Worm (Caenorhabditis elegans) whole organism, late embryonic: ENCODE results near the gene hot-6.

Source experiments
- C08G9.2 ChIP-seq: sonication (generic microtip); optimal IDR thresholded peaks from 2 replicates; lab custom pipeline; 2016; ENCODE audit warnings: mild to moderate bottlenecking, missing genetic modification characterization, moderate library complexity, missing compliant biosample characterization
- C38D4.7 ChIP-seq: fragments of 200-800 bp; sonication (Bioruptor generic); optimal IDR thresholded peaks from 2 replicates; lab custom pipeline; 2018; ENCODE audit warnings: mild to moderate bottlenecking, missing genetic modification characterization, moderate library complexity, missing compliant biosample characterization
- F13H6.1 ChIP-seq: sonication (generic microtip); optimal IDR thresholded peaks from 2 replicates; lab custom pipeline; 2016; ENCODE audit warnings: missing genetic modification characterization, missing compliant biosample characterization
- T23F11.4 ChIP-seq: fragments of 200-800 bp; sonication (Bioruptor generic); optimal IDR thresholded peaks from 2 replicates; lab custom pipeline; 2018; ENCODE audit warnings: mild to moderate bottlenecking, missing genetic modification characterization, missing compliant biosample characterization
- ahr-1 ChIP-seq: sonication (generic microtip); optimal IDR thresholded peaks from 2 replicates; lab custom pipeline; 2016; ENCODE audit warnings: missing genetic modification characterization, missing compliant biosample characterization
- ama-1 ChIP-seq: fragments of 150-350 bp; optimal IDR thresholded peaks from 2 replicates; lab custom pipeline; 2014
- ceh-14 ChIP-seq: sonication (generic microtip); optimal IDR thresholded peaks from 2 replicates; lab custom pipeline; 2016; ENCODE audit warnings: missing genotype, missing genetic modification characterization, missing compliant biosample characterization
- ceh-2 ChIP-seq: sonication (generic microtip); optimal IDR thresholded peaks from 2 replicates; lab custom pipeline; 2016; ENCODE audit warnings: missing genotype, missing genetic modification characterization, missing compliant biosample characterization
- ceh-30 ChIP-seq: fragments of 150-350 bp; optimal IDR thresholded peaks from 2 replicates; lab custom pipeline; 2014; ENCODE audit warnings: missing biosample characterization, missing genetic modification characterization
- ceh-31 ChIP-seq: sonication (generic microtip); optimal IDR thresholded peaks from 2 replicates; lab custom pipeline; 2016; ENCODE audit warnings: missing genetic modification characterization, missing compliant biosample characterization
- ceh-34 ChIP-seq: sonication (generic microtip); optimal IDR thresholded peaks from 2 replicates; lab custom pipeline; 2016; ENCODE audit warnings: mild to moderate bottlenecking, missing genetic modification characterization, missing compliant biosample characterization
- ceh-6 ChIP-seq: fragments of 200-800 bp; sonication (Bioruptor generic); optimal IDR thresholded peaks from 2 replicates; lab custom pipeline; 2018; ENCODE audit warnings: mild to moderate bottlenecking, missing genetic modification characterization, missing compliant biosample characterization
- dmd-4 ChIP-seq: sonication (generic microtip); optimal IDR thresholded peaks from 2 replicates; lab custom pipeline; 2016; ENCODE audit warnings: borderline replicate concordance, missing genetic modification characterization, missing compliant biosample characterization
- ets-4 ChIP-seq: sonication (generic microtip); optimal IDR thresholded peaks from 2 replicates; lab custom pipeline; 2016; ENCODE audit warnings: missing genetic modification characterization, missing compliant biosample characterization
- eyg-1 ChIP-seq: sonication (generic microtip); optimal IDR thresholded peaks from 2 replicates; lab custom pipeline; 2016; ENCODE audit warnings: missing genotype, missing genetic modification characterization, missing compliant biosample characterization
- fax-1 ChIP-seq: sonication (generic microtip); optimal IDR thresholded peaks from 2 replicates; lab custom pipeline; 2016; ENCODE audit warnings: missing genotype, missing genetic modification characterization, missing compliant biosample characterization
- fkh-6 ChIP-seq: sonication (generic microtip); optimal IDR thresholded peaks from 2 replicates; lab custom pipeline; 2016; ENCODE audit warnings: missing genetic modification characterization, missing compliant biosample characterization
- gmeb-2 ChIP-seq: sonication (generic microtip); optimal IDR thresholded peaks from 2 replicates; lab custom pipeline; 2016; ENCODE audit warnings: missing genetic modification characterization, inconsistent platforms, missing compliant biosample characterization
- hlh-13 ChIP-seq: fragments of 200-800 bp; sonication (Bioruptor generic); optimal IDR thresholded peaks from 2 replicates; lab custom pipeline; 2018; ENCODE audit warnings: mild to moderate bottlenecking, missing genetic modification characterization, missing compliant biosample characterization
- hlh-30 ChIP-seq: sonication (generic microtip); optimal IDR thresholded peaks from 2 replicates; lab custom pipeline; 2017; ENCODE audit warnings: antibody characterized with exemption, missing genetic modification characterization, missing compliant biosample characterization; ENCODE audit not compliant: insufficient read depth
- hlh-6 ChIP-seq: sonication (generic microtip); optimal IDR thresholded peaks from 2 replicates; lab custom pipeline; 2016; ENCODE audit warnings: missing genotype, missing genetic modification characterization, missing compliant biosample characterization
- hlh-8 ChIP-seq: sonication (generic microtip); optimal IDR thresholded peaks from 2 replicates; lab custom pipeline; 2016; ENCODE audit warnings: missing genotype, missing genetic modification characterization, missing compliant biosample characterization
- lim-6 ChIP-seq: sonication (generic microtip); optimal IDR thresholded peaks from 2 replicates; lab custom pipeline; 2016; ENCODE audit warnings: missing genetic modification characterization, missing compliant biosample characterization
- madf-2 ChIP-seq: sonication (generic microtip); optimal IDR thresholded peaks from 2 replicates; lab custom pipeline; 2017; ENCODE audit warnings: missing genetic modification characterization, missing compliant biosample characterization
- mec-3 ChIP-seq: sonication (generic microtip); optimal IDR thresholded peaks from 2 replicates; lab custom pipeline; 2016; ENCODE audit warnings: borderline replicate concordance, missing genetic modification characterization, missing compliant biosample characterization
- nfya-1 ChIP-seq: sonication (generic microtip); optimal IDR thresholded peaks from 2 replicates; lab custom pipeline; 2017; ENCODE audit warnings: missing genetic modification characterization, mild to moderate bottlenecking, missing compliant biosample characterization, antibody characterized with exemption, moderate library complexity
- nhr-11 ChIP-seq: fragments of 150-350 bp; optimal IDR thresholded peaks from 2 replicates; lab custom pipeline; 2014; ENCODE audit warnings: missing biosample characterization, missing genetic modification characterization
- nhr-232 ChIP-seq: sonication (generic microtip); optimal IDR thresholded peaks from 2 replicates; lab custom pipeline; 2016; ENCODE audit warnings: missing genetic modification characterization, missing compliant biosample characterization
- npax-4 ChIP-seq: sonication (generic microtip); optimal IDR thresholded peaks from 2 replicates; lab custom pipeline; 2016; ENCODE audit warnings: missing genetic modification characterization, missing compliant biosample characterization
- pat-9 ChIP-seq: fragments of 200-800 bp; sonication (Bioruptor generic); optimal IDR thresholded peaks from 2 replicates; lab custom pipeline; 2018; ENCODE audit warnings: mild to moderate bottlenecking, missing genetic modification characterization, moderate library complexity, missing compliant biosample characterization
- pax-1 ChIP-seq: fragments of 150-350 bp; optimal IDR thresholded peaks from 2 replicates; lab custom pipeline; 2014; ENCODE audit warnings: missing biosample characterization, missing genetic modification characterization
- pha-2 ChIP-seq: sonication (generic microtip); optimal IDR thresholded peaks from 2 replicates; lab custom pipeline; 2017; ENCODE audit warnings: mild to moderate bottlenecking, missing genetic modification characterization, missing compliant biosample characterization
- ref-2 ChIP-seq: sonication (generic microtip); optimal IDR thresholded peaks from 2 replicates; lab custom pipeline; 2016; ENCODE audit warnings: missing genetic modification characterization, missing compliant biosample characterization
- rnt-1 ChIP-seq: sonication (generic microtip); optimal IDR thresholded peaks from 2 replicates; lab custom pipeline; 2016; ENCODE audit warnings: missing genetic modification characterization, missing compliant biosample characterization
- sdc-2 ChIP-seq: sonication (generic microtip); optimal IDR thresholded peaks from 2 replicates; lab custom pipeline; 2016; ENCODE audit warnings: missing genotype, missing genetic modification characterization, missing compliant biosample characterization
- sox-2 ChIP-seq: fragments of 200-800 bp; sonication (Bioruptor generic); IDR thresholded peaks from 2 replicates; pipeline ENCODE4 v1.3.6; 2022; ENCODE audit warnings: missing genetic modification reagents, missing genetic modification characterization, missing compliant biosample characterization
- syd-9 ChIP-seq: sonication (generic microtip); optimal IDR thresholded peaks from 2 replicates; lab custom pipeline; 2016; ENCODE audit warnings: mild to moderate bottlenecking, missing genetic modification characterization, moderate library complexity, missing compliant biosample characterization
- tbx-2 ChIP-seq: sonication (generic microtip); optimal IDR thresholded peaks from 2 replicates; lab custom pipeline; 2016; ENCODE audit warnings: missing genetic modification characterization, missing compliant biosample characterization
- ttx-3 ChIP-seq: sonication (generic microtip); optimal IDR thresholded peaks from 2 replicates; lab custom pipeline; 2016; ENCODE audit warnings: missing genetic modification reagents, missing genetic modification characterization, missing compliant biosample characterization
- unc-3 ChIP-seq, 2 experiments: fragments of 200-800 bp in 1 of 2; sonication (Bioruptor generic) in 1 of 2; sonication (generic microtip) in 1 of 2; conservative IDR thresholded peaks in 1 of 2; optimal IDR thresholded peaks in 1 of 2; 2 replicates each; pipeline versions ENCODE4 v1.3.6 to Lab custom; 2016 to 2022; ENCODE audit warnings: missing compliant biosample characterization in 2 of 2, missing genetic modification characterization in 2 of 2, missing genetic modification reagents in 1 of 2
- unc-55 ChIP-seq: sonication (generic microtip); optimal IDR thresholded peaks from 2 replicates; lab custom pipeline; 2017; ENCODE audit warnings: missing biosample characterization, missing genetic modification reagents, missing genetic modification characterization
- unc-86 ChIP-seq: sonication (generic microtip); optimal IDR thresholded peaks from 2 replicates; lab custom pipeline; 2016; ENCODE audit warnings: missing genetic modification characterization, missing compliant biosample characterization

hot-6 gene

ce11 chrV:11039379-11039954 is 16.7 kb upstream of the hot-6 start, which contains the start of gene pak-2 (continued):
- TF ChIP-seq nfya-1 (peak; percentile 54), ceh-30 (tag; lab: Kevin White, UChicago) (no peak), ceh-14 (tag; lab: Kevin White, UChicago) (peak; percentile 95), ceh-31 (tag; lab: Kevin White, UChicago) (peak; percentile 100), ahr-1 (tag; lab: Kevin White, UChicago) (peak; percentile 77), ceh-6 (GFP tag; lab: Kevin White, UChicago) (peak; percentile 43), ttx-3 (tag; lab: Kevin White, UChicago) (peak; percentile 47), F13H6.1 (tag; lab: Kevin White, UChicago) (peak; percentile 91), hlh-8 (tag; lab: Kevin White, UChicago) (peak; percentile 83), ama-1 (lab: Kevin White, UChicago) (no peak), nhr-232 (tag; lab: Kevin White, UChicago) (no peak), ceh-2 (tag; lab: Kevin White, UChicago) (peak; percentile 93), C08G9.2 (tag; lab: Kevin White, UChicago) (peak; percentile 96), npax-4 (tag; lab: Kevin White, UChicago) (no peak), tbx-2 (tag; lab: Kevin White, UChicago) (peak; percentile 98), ref-2 (tag; lab: Kevin White, UChicago) (peak; percentile 97), ets-4 (tag; lab: Kevin White, UChicago) (peak; percentile 97), T23F11.4 (GFP tag; lab: Kevin White, UChicago) (peak; percentile 55)

ce11 chrV:11034748-11035147 is 12.0 kb upstream of the hot-6 start, which contains the start of gene pptr-2:
TSS of gene pptr-2 (minus strand) at chrV:11034931.
- peak; percentile 92 for TF ChIP-seq unc-55
- no peak for TF ChIP-seq pax-1
- TF ChIP-seq mec-3, result no peak
- TF ChIP-seq tbx-2 (tag; lab: Kevin White, UChicago), result no peak
- peak; percentile 32 for TF ChIP-seq rnt-1 (tag; lab: Kevin White, UChicago)

- no peak for TF ChIP-seq fkh-6 (tag; lab: Kevin White, UChicago)
- TF ChIP-seq gmeb-2 (tag; lab: Kevin White, UChicago), result no peak
- no peak for TF ChIP-seq fax-1 (tag; lab: Kevin White, UChicago)
- no peak for TF ChIP-seq unc-86 (tag; lab: Kevin White, UChicago)
- no peak for TF ChIP-seq hlh-6 (tag; lab: Kevin White, UChicago)
- TF ChIP-seq hlh-13 (GFP tag; lab: Kevin White, UChicago), result no peak
- no peak for TF ChIP-seq rnt-1 (tag; lab: Kevin White, UChicago)
- TF ChIP-seq C08G9.2 (tag; lab: Kevin White, UChicago), result no peak
- TF ChIP-seq ceh-31 (tag; lab: Kevin White, UChicago), result no peak
- TF ChIP-seq pha-2 (tag; lab: Kevin White, UChicago), result no peak
- no peak for TF ChIP-seq syd-9 (tag; lab: Kevin White, UChicago)
- no peak for TF ChIP-seq eyg-1
- no peak for TF ChIP-seq pax-1
- no peak for TF ChIP-seq ceh-6 (GFP tag; lab: Kevin White, UChicago)
Observed at ce11 chrV:11033241-11033640, 10.5 kb upstream of the hot-6 start.

DNA sequence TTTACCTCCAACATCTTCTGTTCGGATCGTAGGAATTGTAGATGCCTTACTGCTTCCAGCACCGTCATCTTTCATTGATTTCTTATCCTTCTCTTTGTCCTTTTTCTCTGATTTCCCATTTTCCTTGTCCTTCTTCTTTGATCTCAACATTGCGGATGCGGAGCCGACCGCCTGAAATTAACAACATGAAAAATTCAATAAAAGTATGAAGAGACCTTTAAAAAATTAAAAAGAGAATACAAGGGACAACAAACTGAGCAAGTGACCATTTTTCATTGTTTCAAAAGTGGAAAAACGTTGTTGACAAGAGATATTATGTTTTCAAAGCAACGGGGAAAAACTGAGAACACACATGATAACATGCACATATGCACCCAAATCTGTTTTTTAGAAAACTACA is 7.9 kb upstream of the hot-6 start:
- no peak for TF ChIP-seq npax-4 (tag; lab: Kevin White, UChicago)
- no peak for TF ChIP-seq ref-2 (tag; lab: Kevin White, UChicago)
- no peak for TF ChIP-seq ttx-3 (tag; lab: Kevin White, UChicago)

DNA sequence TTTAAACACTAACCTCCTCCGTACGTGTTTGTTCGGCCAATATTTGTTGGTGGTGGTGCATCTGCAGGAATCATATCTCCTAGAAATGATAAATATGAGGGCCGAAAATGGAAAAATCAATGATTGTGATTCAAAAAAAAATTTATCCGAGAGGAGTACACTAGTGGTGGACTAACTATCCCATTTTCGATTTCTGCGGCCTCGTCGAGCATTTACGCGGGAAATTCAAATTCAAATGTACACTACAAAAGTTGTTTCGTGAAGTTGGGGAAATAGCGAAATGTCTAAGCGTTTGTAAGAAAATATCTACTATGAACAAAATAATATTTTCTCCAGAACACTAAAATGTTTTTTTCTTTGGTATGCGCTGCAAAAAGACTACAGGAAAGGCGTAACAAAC is 6.6 kb upstream of the hot-6 start:
- TF ChIP-seq sox-2 (GFP tag; lab: Robert Waterston, UW), result no peak
- TF ChIP-seq lim-6, result peak; percentile 12
- peak; percentile 68 for TF ChIP-seq hlh-8 (tag; lab: Kevin White, UChicago)
- TF ChIP-seq C38D4.7, result no peak
- peak; percentile 17 for TF ChIP-seq eyg-1
- no peak for TF ChIP-seq hlh-30 (tag; lab: Kevin White, UChicago)
- TF ChIP-seq nfya-1, result peak; percentile 13
- TF ChIP-seq ttx-3 (tag; lab: Kevin White, UChicago), result peak; percentile 3
- peak; percentile 59 for TF ChIP-seq hlh-6 (tag; lab: Kevin White, UChicago)
- peak; percentile 56 for TF ChIP-seq dmd-4
- TF ChIP-seq pat-9 (tag; lab: Kevin White, UChicago), result no peak
- peak; percentile 94 for TF ChIP-seq ceh-31 (tag; lab: Kevin White, UChicago)
- TF ChIP-seq ceh-34, result peak; percentile 47
- TF ChIP-seq nhr-11, result no peak
- TF ChIP-seq madf-2 (tag; lab: Kevin White, UChicago), result peak; percentile 35
- peak; percentile 8 for TF ChIP-seq sdc-2
- peak; percentile 86 for TF ChIP-seq ceh-2 (tag; lab: Kevin White, UChicago)
- peak; percentile 71 for TF ChIP-seq mec-3
- TF ChIP-seq unc-3 (GFP tag; conservative IDR thresholded peaks at IDR 0.05; lab: Robert Waterston, UW), result no peak
- TF ChIP-seq unc-3 (tag; optimal IDR thresholded peaks at IDR 0.05; lab: Kevin White, UChicago), result no peak
- TF ChIP-seq F13H6.1 (tag; lab: Kevin White, UChicago), result peak; percentile 71
